Worm (Caenorhabditis elegans): ENCODE results near the gene tebp-1.

- TF ChIP-seq fkh-10 (GFP tag; optimal IDR thresholded peaks at IDR 0.05), result no peak
- TF ChIP-seq dmd-4 (tag; optimal IDR thresholded peaks at IDR 0.05; ENCODE audit: borderline replicate concordance), result no peak
- TF ChIP-seq nfya-1 (tag; optimal IDR thresholded peaks at IDR 0.05), result no peak
- TF ChIP-seq sox-4 (tag; optimal IDR thresholded peaks at IDR 0.05), result no peak
- no peak for TF ChIP-seq lin-11 (tag; optimal IDR thresholded peaks at IDR 0.05)
- peak; percentile 8 for TF ChIP-seq sdc-2 (tag; optimal IDR thresholded peaks at IDR 0.05)
- TF ChIP-seq tbx-7 (tag; optimal IDR thresholded peaks at IDR 0.05), result no peak
- no peak for TF ChIP-seq ceh-14 (tag; optimal IDR thresholded peaks at IDR 0.05)
- no peak for TF ChIP-seq ama-1 (optimal IDR thresholded peaks at IDR 0.05)
- no peak for TF ChIP-seq ceh-48 (tag; optimal IDR thresholded peaks at IDR 0.05)
- TF ChIP-seq ceh-22 (tag; optimal IDR thresholded peaks at IDR 0.05), result no peak
- TF ChIP-seq lim-6 (tag; optimal IDR thresholded peaks at IDR 0.05), result no peak
- TF ChIP-seq ceh-9 (tag; optimal IDR thresholded peaks at IDR 0.05), result no peak
- TF ChIP-seq pqm-1 (tag; optimal IDR thresholded peaks at IDR 0.05), result no peak
Measured at ce11 chrII:14360675-14361074, 1.1 kb upstream of the tebp-1 start.

All from whole organism, late embryonic.